Worm (Caenorhabditis elegans) whole organism, L1 larva: Measurements from ENCODE around the gene K12H6.4.

Source experiments
- Y116A8C.19 ChIP-seq: sonication (generic microtip); optimal IDR thresholded peaks from 2 replicates; lab custom pipeline; 2016; ENCODE audit warnings: missing compliant biosample characterization, missing genetic modification characterization, borderline replicate concordance
- ama-1 ChIP-seq: fragments of 150-350 bp; optimal IDR thresholded peaks from 2 replicates; lab custom pipeline; 2014
- dsc-1 ChIP-seq: sonication (generic microtip); optimal IDR thresholded peaks from 2 replicates; lab custom pipeline; 2016; ENCODE audit warnings: mild to moderate bottlenecking, missing genetic modification characterization, missing compliant biosample characterization
- elt-2 ChIP-seq: sonication (generic microtip); optimal IDR thresholded peaks from 2 replicates; lab custom pipeline; 2016; ENCODE audit warnings: missing genetic modification characterization, mild to moderate bottlenecking, inconsistent platforms, missing compliant biosample characterization, missing genetic modification reagents
- elt-3 ChIP-seq, 6 experiments: fragments of 150-350 bp in 1 of 6; sonication (generic microtip); optimal IDR thresholded peaks; 2 replicates each; lab custom pipeline; 2017 to 2018; ENCODE audit warnings: missing biosample characterization in 6 of 6, missing genetic modification characterization in 6 of 6, inconsistent platforms in 1 of 6
- fkh-10 ChIP-seq: sonication (generic microtip); optimal IDR thresholded peaks from 2 replicates; lab custom pipeline; 2017; ENCODE audit warnings: missing biosample characterization, missing genetic modification reagents, missing genetic modification characterization
- jun-1 ChIP-seq: fragments of 150-350 bp; optimal IDR thresholded peaks from 2 replicates; lab custom pipeline; 2014; ENCODE audit warnings: missing biosample characterization, missing genetic modification reagents, missing genetic modification characterization
- lin-13 ChIP-seq: fragments of 150-350 bp; optimal IDR thresholded peaks from 2 replicates; lab custom pipeline; 2014; ENCODE audit warnings: missing biosample characterization, missing genetic modification reagents, missing genetic modification characterization
- mep-1 ChIP-seq: fragments of 150-350 bp; optimal IDR thresholded peaks from 2 replicates; lab custom pipeline; 2014; ENCODE audit warnings: missing biosample characterization, missing genetic modification characterization
- nhr-28 ChIP-seq: fragments of 150-350 bp; optimal IDR thresholded peaks from 2 replicates; lab custom pipeline; 2014; ENCODE audit warnings: missing biosample characterization, missing genetic modification characterization
- nhr-76 ChIP-seq: sonication (generic microtip); optimal IDR thresholded peaks from 2 replicates; lab custom pipeline; 2017; ENCODE audit warnings: missing biosample characterization, missing genetic modification characterization
- pqm-1 ChIP-seq: sonication (generic microtip); optimal IDR thresholded peaks from 3 replicates; lab custom pipeline; 2017; ENCODE audit warnings: missing biosample characterization, missing genetic modification characterization
- snpc-4 ChIP-seq: fragments of 150-350 bp; optimal IDR thresholded peaks from 2 replicates; lab custom pipeline; 2014; ENCODE audit warnings: missing biosample characterization, missing genetic modification characterization
- unc-62 ChIP-seq: fragments of 150-350 bp; optimal IDR thresholded peaks from 2 replicates; lab custom pipeline; 2014; ENCODE audit warnings: missing biosample characterization, missing genetic modification reagents, missing genetic modification characterization

- no peak for TF ChIP-seq lin-13
- no peak for TF ChIP-seq elt-3 (tag; optimal IDR thresholded peaks at IDR 0.05; lab: Kevin White, UChicago)
- no peak for TF ChIP-seq jun-1 (tag; lab: Kevin White, UChicago)
- TF ChIP-seq nhr-28 (tag; lab: Kevin White, UChicago): no peak
- no peak for TF ChIP-seq pqm-1
- no peak for TF ChIP-seq fkh-10 (GFP tag; lab: Kevin White, UChicago)
- no peak for TF ChIP-seq snpc-4
- no peak for TF ChIP-seq elt-2 (tag; lab: Kevin White, UChicago)
- TF ChIP-seq unc-62 (GFP tag; lab: Kevin White, UChicago): no peak
- no peak for TF ChIP-seq nhr-76 (tag; lab: Kevin White, UChicago)
- no peak for TF ChIP-seq dsc-1 (tag; lab: Kevin White, UChicago)
- no peak for TF ChIP-seq ama-1 (lab: Kevin White, UChicago)
- TF ChIP-seq Y116A8C.19 (tag; lab: Kevin White, UChicago): no peak
- TF ChIP-seq mep-1 (tag; lab: Kevin White, UChicago): no peak
Measured at ce11 chrII:2777846-2778245, 46.2 kb downstream of the K12H6.4 start, which contains the start of gene F08D12.4.
